Worm (Caenorhabditis elegans) whole organism, young adult: ENCODE data around the gene srx-59.

Experiments
- B0336.3 ChIP-seq: fragments of 200-800 bp; sonication (Bioruptor generic); IDR thresholded peaks from 2 replicates; pipeline ENCODE4 v1.3.6; 2022; ENCODE audit warnings: missing genetic modification characterization, missing compliant biosample characterization
- F10E7.11 ChIP-seq: sonication (generic microtip); optimal IDR thresholded peaks from 2 replicates; lab custom pipeline; 2017; ENCODE audit warnings: mild to moderate bottlenecking, missing genetic modification characterization, moderate library complexity, missing compliant biosample characterization
- F39B2.1 ChIP-seq: fragments of 200-800 bp; sonication (Bioruptor generic); IDR thresholded peaks from 2 replicates; pipeline ENCODE4 v1.3.6; 2022; ENCODE audit warnings: missing genetic modification reagents, missing genetic modification characterization, missing compliant biosample characterization
- aptf-3 ChIP-seq: fragments of 200-800 bp; sonication (Bioruptor generic); IDR thresholded peaks from 2 replicates; pipeline ENCODE4 v1.3.6; 2022; ENCODE audit warnings: missing genetic modification characterization, missing compliant biosample characterization
- ets-4 ChIP-seq: fragments of 200-800 bp; sonication (Bioruptor generic); optimal IDR thresholded peaks from 2 replicates; lab custom pipeline; 2018; ENCODE audit warnings: mild to moderate bottlenecking, missing genetic modification characterization, missing compliant biosample characterization
- hlh-12 ChIP-seq: sonication (generic microtip); optimal IDR thresholded peaks from 2 replicates; lab custom pipeline; 2016; ENCODE audit warnings: missing genetic modification characterization, missing compliant biosample characterization
- hsf-1 ChIP-seq: fragments of 200-800 bp; sonication (Bioruptor generic); IDR thresholded peaks from 2 replicates; pipeline ENCODE4 v1.3.6; 2022; ENCODE audit warnings: missing genetic modification reagents, missing genetic modification characterization, missing compliant biosample characterization
- lin-26 ChIP-seq: fragments of 200-800 bp; sonication (Bioruptor generic); IDR thresholded peaks from 2 replicates; pipeline ENCODE4 v1.3.6; 2022; ENCODE audit warnings: missing genetic modification reagents, missing genetic modification characterization, missing compliant biosample characterization
- madf-10 ChIP-seq: sonication (generic microtip); optimal IDR thresholded peaks from 2 replicates; lab custom pipeline; 2016; ENCODE audit warnings: mild to moderate bottlenecking, missing genetic modification characterization, missing compliant biosample characterization
- nfya-2 ChIP-seq: fragments of 200-800 bp; sonication (Bioruptor generic); IDR thresholded peaks from 2 replicates; pipeline ENCODE4 v1.3.6; 2022; ENCODE audit warnings: missing genetic modification reagents, missing genetic modification characterization, missing compliant biosample characterization
- nhr-179 ChIP-seq: sonication (generic microtip); optimal IDR thresholded peaks from 2 replicates; lab custom pipeline; 2016; ENCODE audit warnings: mild to moderate bottlenecking, missing genetic modification characterization, missing compliant biosample characterization
- sdz-38 ChIP-seq: sonication (generic microtip); optimal IDR thresholded peaks from 2 replicates; lab custom pipeline; 2016; ENCODE audit warnings: missing genotype, missing genetic modification characterization, missing compliant biosample characterization
- unc-130 ChIP-seq: sonication (generic microtip); optimal IDR thresholded peaks from 2 replicates; lab custom pipeline; 2016; ENCODE audit warnings: missing genetic modification reagents, missing genetic modification characterization, missing compliant biosample characterization
- unc-62 ChIP-seq: fragments of 150-350 bp; optimal IDR thresholded peaks from 2 replicates; lab custom pipeline; 2014; ENCODE audit warnings: missing biosample characterization, missing genetic modification reagents, missing genetic modification characterization

ce11 chrV:6976047-6976446 is 4.4 kb downstream of the srx-59 start, which contains the start of gene srx-16:
- no peak for TF ChIP-seq ets-4 (GFP tag; lab: Kevin White, UChicago)
- no peak for TF ChIP-seq madf-10 (tag; lab: Kevin White, UChicago)
- TF ChIP-seq F10E7.11 (tag; lab: Kevin White, UChicago): no peak
- no peak for TF ChIP-seq hlh-12
- TF ChIP-seq unc-62 (GFP tag; lab: Kevin White, UChicago): no peak
- no peak for TF ChIP-seq unc-130 (GFP tag; lab: Kevin White, UChicago)
- TF ChIP-seq lin-26: no peak
- no peak for TF ChIP-seq sdz-38 (tag; lab: Kevin White, UChicago)
- TF ChIP-seq nhr-179: no peak
- TF ChIP-seq nfya-2: no peak
- no peak for TF ChIP-seq hsf-1 (GFP tag; lab: Robert Waterston, UW)
- no peak for TF ChIP-seq F39B2.1 (GFP tag; lab: Robert Waterston, UW)
- no peak for TF ChIP-seq B0336.3 (GFP tag; lab: Robert Waterston, UW)
- no peak for TF ChIP-seq aptf-3 (GFP tag; lab: Robert Waterston, UW)
